Worm (Caenorhabditis elegans): Measurements from ENCODE around the gene plpr-1.

The plpr-1 gene

DNA sequence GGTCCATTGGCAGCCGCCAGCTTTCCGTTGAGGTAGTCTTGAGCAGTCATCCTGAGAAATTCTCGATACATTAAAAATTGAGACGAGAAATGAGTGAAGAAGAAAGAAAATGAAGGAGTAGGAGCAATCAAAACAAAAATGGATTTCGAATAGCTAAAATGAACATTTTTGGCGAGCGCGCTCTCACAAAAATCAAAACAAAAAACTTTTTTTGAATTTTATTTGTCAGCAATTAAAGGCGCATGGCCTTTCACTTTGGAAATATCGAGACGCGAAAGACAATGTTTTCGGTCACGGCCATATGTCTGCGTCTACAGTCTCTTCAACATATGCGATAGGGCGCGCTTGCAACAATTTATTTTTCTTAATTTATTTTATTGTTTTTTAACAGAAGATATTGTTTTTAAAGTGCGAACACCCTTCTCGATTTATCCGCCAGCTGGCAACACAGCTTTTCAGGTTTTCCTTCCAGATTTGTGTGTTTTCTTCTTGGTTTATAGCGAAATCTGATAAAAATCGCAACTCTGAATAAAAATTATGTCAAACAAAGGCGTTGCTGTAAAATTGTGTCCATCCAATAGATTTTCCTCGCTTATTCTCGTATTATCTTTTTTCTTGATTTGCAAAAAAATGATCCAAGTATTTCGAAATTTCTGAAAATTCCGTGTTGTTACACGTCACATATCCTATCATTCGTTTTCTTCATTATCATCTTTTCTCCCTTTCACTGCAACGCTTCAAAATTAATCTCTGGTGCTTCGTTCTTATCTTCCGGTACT is 17.0 kb downstream of the plpr-1 start, which contains the start of the genes rpn-9 and T06D8.9 (continued):
- no peak for TF ChIP-seq pat-9 (tag; optimal IDR thresholded peaks at IDR 0.05)
- no peak for TF ChIP-seq dve-1 (tag; optimal IDR thresholded peaks at IDR 0.05)
- peak; percentile 43 for TF ChIP-seq ceh-2 (tag; optimal IDR thresholded peaks at IDR 0.05)
- TF ChIP-seq K02D7.2 (tag; optimal IDR thresholded peaks at IDR 0.05): no peak
- TF ChIP-seq ceh-34 (tag; optimal IDR thresholded peaks at IDR 0.05): peak; percentile 26
- no peak for TF ChIP-seq fax-1 (tag; optimal IDR thresholded peaks at IDR 0.05)
- no peak for TF ChIP-seq sox-2 (GFP tag; IDR thresholded peaks at IDR 0.05)
- no peak for TF ChIP-seq ceh-24 (tag; optimal IDR thresholded peaks at IDR 0.05)
- no peak for TF ChIP-seq ceh-30 (tag; optimal IDR thresholded peaks at IDR 0.05)
- TF ChIP-seq mec-3 (tag; optimal IDR thresholded peaks at IDR 0.05; ENCODE audit: borderline replicate concordance): no peak
- peak; percentile 23 for TF ChIP-seq hlh-8 (tag; optimal IDR thresholded peaks at IDR 0.05)
- TF ChIP-seq gmeb-2 (tag; optimal IDR thresholded peaks at IDR 0.05): no peak
- TF ChIP-seq pha-2 (tag; optimal IDR thresholded peaks at IDR 0.05): no peak
- TF ChIP-seq ceh-22 (tag; optimal IDR thresholded peaks at IDR 0.05): no peak
- no peak for TF ChIP-seq pag-3 (tag; optimal IDR thresholded peaks at IDR 0.05; ENCODE audit: borderline replicate concordance)
- no peak for TF ChIP-seq lin-11 (tag; optimal IDR thresholded peaks at IDR 0.05)
- no peak for TF ChIP-seq nhr-11 (tag; optimal IDR thresholded peaks at IDR 0.05)
- TF ChIP-seq ceh-9 (tag; optimal IDR thresholded peaks at IDR 0.05): no peak
- no peak for TF ChIP-seq odd-2 (tag; optimal IDR thresholded peaks at IDR 0.05)
- no peak for TF ChIP-seq npax-4 (tag; optimal IDR thresholded peaks at IDR 0.05)
- no peak for TF ChIP-seq sdc-2 (tag; optimal IDR thresholded peaks at IDR 0.05)
- peak; percentile 59 for TF ChIP-seq hlh-30 (tag; optimal IDR thresholded peaks at IDR 0.05; ENCODE audit: insufficient read depth)
- TF ChIP-seq ttx-3 (tag; optimal IDR thresholded peaks at IDR 0.05): no peak
- no peak for TF ChIP-seq hlh-6 (tag; optimal IDR thresholded peaks at IDR 0.05)
- TF ChIP-seq ceh-48 (tag; optimal IDR thresholded peaks at IDR 0.05): no peak
- TF ChIP-seq F13H6.1 (tag; optimal IDR thresholded peaks at IDR 0.05): no peak
- no peak for TF ChIP-seq unc-3 (GFP tag; conservative IDR thresholded peaks at IDR 0.05)
- no peak for TF ChIP-seq unc-3 (tag; optimal IDR thresholded peaks at IDR 0.05)
- no peak for TF ChIP-seq ahr-1 (tag; optimal IDR thresholded peaks at IDR 0.05)
- no peak for TF ChIP-seq ref-2 (tag; optimal IDR thresholded peaks at IDR 0.05)
- TF ChIP-seq dmd-4 (tag; optimal IDR thresholded peaks at IDR 0.05; ENCODE audit: borderline replicate concordance): no peak
- TF ChIP-seq tbx-2 (tag; optimal IDR thresholded peaks at IDR 0.05): peak; percentile 46
- no peak for TF ChIP-seq ets-4 (tag; optimal IDR thresholded peaks at IDR 0.05)
- no peak for TF ChIP-seq T23F11.4 (GFP tag; optimal IDR thresholded peaks at IDR 0.05)
- TF ChIP-seq ceh-18 (tag; optimal IDR thresholded peaks at IDR 0.05): peak; percentile 58

ce11 chrII:11240214-11240613 is 18.1 kb downstream of the plpr-1 start:
- TF ChIP-seq ceh-18 (tag; optimal IDR thresholded peaks at IDR 0.05) (no peak), ceh-22 (tag; optimal IDR thresholded peaks at IDR 0.05) (no peak), hlh-15 (tag; optimal IDR thresholded peaks at IDR 0.05) (no peak), Y22D7AL.16 (tag; optimal IDR thresholded peaks at IDR 0.05) (no peak), ceh-9 (tag; optimal IDR thresholded peaks at IDR 0.05) (no peak), rnt-1 (tag; optimal IDR thresholded peaks at IDR 0.05) (no peak), eyg-1 (tag; optimal IDR thresholded peaks at IDR 0.05) (no peak)

DNA sequence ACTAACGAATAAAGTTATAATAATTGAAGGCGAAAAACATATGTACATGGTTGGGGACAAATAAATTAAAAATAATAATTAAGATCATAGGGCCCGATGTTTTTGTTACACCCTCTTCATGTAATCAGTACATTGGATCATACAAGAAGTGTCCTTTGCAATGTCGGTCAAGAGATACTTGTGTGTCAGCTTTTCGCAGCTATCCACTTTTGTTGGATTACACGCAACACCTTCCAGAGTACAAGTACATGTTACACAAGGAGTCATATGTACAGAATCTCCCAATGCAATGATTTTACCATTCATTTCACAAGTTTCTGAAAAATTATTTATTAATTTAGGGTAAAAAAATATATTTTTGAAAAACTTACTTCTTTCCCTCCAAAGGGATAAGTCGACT is 18.9 kb downstream of the plpr-1 start:
- no peak for TF ChIP-seq mec-3 (tag; optimal IDR thresholded peaks at IDR 0.05; ENCODE audit: borderline replicate concordance)
- no peak for TF ChIP-seq ceh-34 (tag; optimal IDR thresholded peaks at IDR 0.05)
- TF ChIP-seq tbx-2 (tag; optimal IDR thresholded peaks at IDR 0.05): no peak
- no peak for TF ChIP-seq nfya-1 (tag; optimal IDR thresholded peaks at IDR 0.05)
- TF ChIP-seq zip-5 (tag; optimal IDR thresholded peaks at IDR 0.05): no peak
- TF ChIP-seq nhr-232 (tag; optimal IDR thresholded peaks at IDR 0.05): no peak
- TF ChIP-seq ets-4 (tag; optimal IDR thresholded peaks at IDR 0.05): no peak
- no peak for TF ChIP-seq pax-1 (tag; optimal IDR thresholded peaks at IDR 0.05)
- no peak for TF ChIP-seq rnt-1 (tag; optimal IDR thresholded peaks at IDR 0.05)
- TF ChIP-seq C38D4.7 (GFP tag; optimal IDR thresholded peaks at IDR 0.05): no peak
- TF ChIP-seq ceh-14 (tag; optimal IDR thresholded peaks at IDR 0.05): no peak
- no peak for TF ChIP-seq elt-4 (tag; optimal IDR thresholded peaks at IDR 0.05)
- no peak for TF ChIP-seq npax-4 (tag; optimal IDR thresholded peaks at IDR 0.05)
- no peak for TF ChIP-seq dve-1 (tag; optimal IDR thresholded peaks at IDR 0.05)
- TF ChIP-seq pag-3 (tag; optimal IDR thresholded peaks at IDR 0.05; ENCODE audit: borderline replicate concordance): no peak
